Fruit fly (Drosophila melanogaster) whole organism, embryonic: ENCODE data around the gene CG31288.

ENCODE experiments used
- Ada2b ChIP-seq: fragments of 200-800 bp; sonication (Bioruptor generic); IDR thresholded peaks from 2 replicates; pipeline ENCODE4 v1.3.6; 2022; ENCODE audit warnings: missing biosample characterization, missing genetic modification characterization
- Aef1 ChIP-seq: fragments of 200-800 bp; sonication (Bioruptor generic); IDR thresholded peaks from 3 replicates; pipeline ENCODE4 v1.3.6; 2022; ENCODE audit warnings: missing biosample characterization, missing genetic modification characterization
- Asciz ChIP-seq: fragments of 200-800 bp; sonication (Bioruptor generic); optimal IDR thresholded peaks from 2 replicates; lab custom pipeline; 2017; ENCODE audit warnings: missing biosample characterization, mild to moderate bottlenecking, missing genetic modification characterization, missing genetic modification reagents
- Bgb ChIP-seq: fragments of 200-800 bp; sonication (Bioruptor generic); IDR thresholded peaks from 2 replicates; pipeline ENCODE4 v1.3.6; 2022; ENCODE audit warnings: missing biosample characterization, missing genetic modification characterization; ENCODE audit not compliant: partially characterized antibody
- CG10267 ChIP-seq: fragments of 200-800 bp; sonication (Bioruptor generic); optimal IDR thresholded peaks from 2 replicates; lab custom pipeline; 2018; ENCODE audit warnings: missing biosample characterization, mild to moderate bottlenecking, missing genetic modification characterization, moderate library complexity
- CG10431 ChIP-seq: fragments of 200-800 bp; sonication (Bioruptor generic); optimal IDR thresholded peaks from 3 replicates; lab custom pipeline; 2018; ENCODE audit warnings: missing biosample characterization, mild to moderate bottlenecking, missing genetic modification characterization
- CG11085 ChIP-seq: fragments of 200-800 bp; sonication (Bioruptor generic); IDR thresholded peaks from 2 replicates; pipeline ENCODE4 v1.3.6; 2022; ENCODE audit warnings: missing biosample characterization, missing genetic modification characterization
- CG11247 ChIP-seq: fragments of 200-800 bp; sonication (Bioruptor generic); IDR thresholded peaks from 2 replicates; pipeline ENCODE4 v1.3.6; 2022; ENCODE audit warnings: missing biosample characterization, missing genetic modification characterization
- CG11398 ChIP-seq: fragments of 200-800 bp; sonication (Bioruptor generic); optimal IDR thresholded peaks from 2 replicates; lab custom pipeline; 2016; ENCODE audit warnings: missing biosample characterization, missing genetic modification characterization
- CG11456 ChIP-seq: fragments of 200-800 bp; sonication (Bioruptor generic); IDR thresholded peaks from 3 replicates; pipeline ENCODE4 v1.3.6; 2022; ENCODE audit warnings: missing biosample characterization, missing genetic modification characterization
- CG11560 ChIP-seq: fragments of 200-800 bp; sonication (Bioruptor generic); IDR thresholded peaks from 3 replicates; pipeline ENCODE4 v1.3.6; 2022; ENCODE audit warnings: missing biosample characterization, missing genetic modification characterization
- CG1233 ChIP-seq: fragments of 200-800 bp; sonication (Bioruptor generic); optimal IDR thresholded peaks from 4 replicates; lab custom pipeline; 2018; ENCODE audit warnings: missing biosample characterization, mild to moderate bottlenecking, missing genetic modification characterization
- CG15269 ChIP-seq: fragments of 200-800 bp; sonication (Bioruptor generic); optimal IDR thresholded peaks from 2 replicates; lab custom pipeline; 2018; ENCODE audit warnings: missing biosample characterization, mild to moderate bottlenecking, missing genetic modification characterization, moderate library complexity
- CG1603 ChIP-seq: fragments of 200-800 bp; sonication (Bioruptor generic); optimal IDR thresholded peaks from 2 replicates; lab custom pipeline; 2019; ENCODE audit warnings: missing biosample characterization, mild to moderate bottlenecking, missing genetic modification characterization, moderate library complexity
- CG1647 ChIP-seq: fragments of 200-800 bp; sonication (Bioruptor generic); optimal IDR thresholded peaks from 3 replicates; lab custom pipeline; 2016; ENCODE audit warnings: missing biosample characterization, missing genetic modification characterization
- CG17802 ChIP-seq: fragments of 200-800 bp; sonication (Bioruptor generic); optimal IDR thresholded peaks from 2 replicates; lab custom pipeline; 2018; ENCODE audit warnings: missing biosample characterization, mild to moderate bottlenecking, missing genetic modification characterization, moderate library complexity
- CG2116 ChIP-seq: fragments of 200-800 bp; sonication (Bioruptor generic); optimal IDR thresholded peaks from 3 replicates; lab custom pipeline; 2018; ENCODE audit warnings: missing biosample characterization, mild to moderate bottlenecking, missing genetic modification characterization
- CG3281 ChIP-seq: fragments of 200-800 bp; sonication (Bioruptor generic); optimal IDR thresholded peaks from 3 replicates; lab custom pipeline; 2017; ENCODE audit warnings: missing biosample characterization, mild to moderate bottlenecking, missing genetic modification characterization
- CG7556 ChIP-seq: fragments of 200-800 bp; sonication (Bioruptor generic); optimal IDR thresholded peaks from 2 replicates; lab custom pipeline; 2017; ENCODE audit warnings: missing biosample characterization, mild to moderate bottlenecking, missing genetic modification characterization
- CG7928 ChIP-seq: fragments of 200-800 bp; sonication (Bioruptor generic); optimal IDR thresholded peaks from 2 replicates; lab custom pipeline; 2017; ENCODE audit warnings: missing biosample characterization, mild to moderate bottlenecking, missing genetic modification characterization
- CG8281 ChIP-seq: fragments of 200-800 bp; sonication (Bioruptor generic); optimal IDR thresholded peaks from 2 replicates; lab custom pipeline; 2018; ENCODE audit warnings: missing biosample characterization, mild to moderate bottlenecking, missing genetic modification characterization, moderate library complexity
- CG8290 ChIP-seq, 3 experiments: fragments of 200-800 bp; sonication (Bioruptor generic); optimal IDR thresholded peaks; 2 replicates each; lab custom pipeline; 2016 to 2019; ENCODE audit warnings: missing biosample characterization in 3 of 3, missing genetic modification characterization in 3 of 3, mild to moderate bottlenecking in 2 of 3, moderate library complexity in 1 of 3
- CG8765 ChIP-seq: fragments of 200-800 bp; sonication (Bioruptor generic); IDR thresholded peaks from 2 replicates; pipeline ENCODE4 v1.3.6; 2022; ENCODE audit warnings: missing biosample characterization, missing genetic modification characterization
- D19B ChIP-seq: fragments of 200-800 bp; sonication (Bioruptor generic); optimal IDR thresholded peaks from 2 replicates; lab custom pipeline; 2017; ENCODE audit warnings: missing biosample characterization, mild to moderate bottlenecking, missing genetic modification characterization
- E2f2 ChIP-seq: fragments of 200-800 bp; sonication (Bioruptor generic); IDR thresholded peaks from 2 replicates; pipeline ENCODE4 v1.3.6; 2022; ENCODE audit warnings: missing biosample characterization, missing genetic modification characterization
- Hr39 ChIP-seq: fragments of >200 bp; optimal IDR thresholded peaks from 2 replicates; lab custom pipeline; 2017
- Mes4 ChIP-seq: fragments of 200-800 bp; sonication (Bioruptor generic); optimal IDR thresholded peaks from 2 replicates; lab custom pipeline; 2016; ENCODE audit warnings: missing biosample characterization, missing genetic modification characterization
- Nf-YB ChIP-seq: fragments of 200-800 bp; sonication (Bioruptor generic); optimal IDR thresholded peaks from 3 replicates; lab custom pipeline; 2019; ENCODE audit warnings: missing biosample characterization, mild to moderate bottlenecking, missing genetic modification characterization, moderate library complexity
- Sry-β ChIP-seq: fragments of 200-800 bp; sonication (Bioruptor generic); optimal IDR thresholded peaks from 2 replicates; lab custom pipeline; 2018; ENCODE audit warnings: missing biosample characterization, mild to moderate bottlenecking, missing genetic modification characterization, moderate library complexity
- Stat92E ChIP-seq, 3 experiments: fragments of >200 bp in 2 of 3; fragments of 200-800 bp in 1 of 3; sonication (Bioruptor generic) in 1 of 3; optimal IDR thresholded peaks; 2 replicates each; lab custom pipeline; 2017 to 2019; ENCODE audit warnings: missing biosample characterization in 3 of 3, missing genetic modification characterization in 3 of 3, mild to moderate bottlenecking in 1 of 3, moderate library complexity in 1 of 3
- Taf1 ChIP-seq: fragments of 200-800 bp; sonication (Bioruptor generic); IDR thresholded peaks from 2 replicates; pipeline ENCODE4 v1.3.6; 2022; ENCODE audit warnings: missing biosample characterization, missing genetic modification characterization
- ac ChIP-seq: fragments of 200-800 bp; sonication (Bioruptor generic); optimal IDR thresholded peaks from 3 replicates; lab custom pipeline; 2017; ENCODE audit warnings: missing biosample characterization, mild to moderate bottlenecking, missing genetic modification characterization
- ara ChIP-seq: fragments of 200-800 bp; sonication (Bioruptor generic); IDR thresholded peaks from 2 replicates; pipeline ENCODE4 v1.3.6; 2022; ENCODE audit warnings: missing biosample characterization, missing genetic modification characterization
- az2 ChIP-seq: fragments of 200-800 bp; sonication (Bioruptor generic); optimal IDR thresholded peaks from 3 replicates; lab custom pipeline; 2016; ENCODE audit warnings: missing biosample characterization, missing genetic modification characterization
- cato ChIP-seq: fragments of 200-800 bp; sonication (Bioruptor generic); optimal IDR thresholded peaks from 2 replicates; lab custom pipeline; 2016; ENCODE audit warnings: missing biosample characterization, missing genetic modification characterization, borderline replicate concordance
- caup ChIP-seq: fragments of 200-800 bp; sonication (Bioruptor generic); optimal IDR thresholded peaks from 3 replicates; lab custom pipeline; 2017; ENCODE audit warnings: missing biosample characterization, mild to moderate bottlenecking, missing genetic modification characterization, moderate library complexity; ENCODE audit not compliant: severe bottlenecking
- crp ChIP-seq, 2 experiments: fragments of 200-800 bp; sonication (Bioruptor generic); optimal IDR thresholded peaks; 2 replicates in 1 of 2; 3 replicates in 1 of 2; lab custom pipeline; 2017; ENCODE audit warnings: missing biosample characterization in 2 of 2, missing genetic modification characterization in 2 of 2, mild to moderate bottlenecking in 1 of 2, moderate library complexity in 1 of 2
- danr ChIP-seq: fragments of 200-800 bp; sonication (Bioruptor generic); IDR thresholded peaks from 2 replicates; pipeline ENCODE4 v1.3.6; 2022; ENCODE audit warnings: missing biosample characterization, missing genetic modification characterization
- eve ChIP-seq, 2 experiments: fragments of >200 bp; optimal IDR thresholded peaks; 2 replicates each; lab custom pipeline; 2017; ENCODE audit warnings: missing biosample characterization in 2 of 2, missing genetic modification characterization in 2 of 2
- gce ChIP-seq: fragments of 200-800 bp; sonication (Bioruptor generic); IDR thresholded peaks from 3 replicates; pipeline ENCODE4 v1.3.6; 2022; ENCODE audit warnings: missing biosample characterization, missing genetic modification characterization
- gfzf ChIP-seq: fragments of 200-800 bp; sonication (Bioruptor generic); optimal IDR thresholded peaks from 2 replicates; lab custom pipeline; 2016; ENCODE audit warnings: missing biosample characterization, mild to moderate bottlenecking, missing genetic modification characterization, moderate library complexity
- gsb-n ChIP-seq: fragments of 200-800 bp; sonication (Bioruptor generic); optimal IDR thresholded peaks from 3 replicates; lab custom pipeline; 2018; ENCODE audit warnings: missing biosample characterization, mild to moderate bottlenecking, missing genetic modification characterization
- gt ChIP-seq: fragments of 200-800 bp; sonication (Bioruptor generic); IDR thresholded peaks from 2 replicates; pipeline ENCODE4 v1.3.6; 2022; ENCODE audit warnings: missing biosample characterization, missing genetic modification characterization
- insv ChIP-seq, 2 experiments: fragments of 200-800 bp; sonication (Bioruptor generic); optimal IDR thresholded peaks; 3 replicates each; lab custom pipeline; 2016 to 2018; ENCODE audit warnings: missing biosample characterization in 2 of 2, missing genetic modification characterization in 2 of 2
- inv ChIP-seq: fragments of 200-800 bp; sonication (Bioruptor generic); IDR thresholded peaks from 2 replicates; pipeline ENCODE4 v1.3.6; 2022; ENCODE audit warnings: missing biosample characterization, missing genetic modification characterization; ENCODE audit not compliant: partially characterized antibody
- onecut ChIP-seq: fragments of 200-800 bp; sonication (Bioruptor generic); IDR thresholded peaks from 2 replicates; pipeline ENCODE4 v1.3.6; 2022; ENCODE audit warnings: missing biosample characterization, missing genetic modification characterization
- pum ChIP-seq: fragments of 200-800 bp; sonication (Bioruptor generic); optimal IDR thresholded peaks from 2 replicates; lab custom pipeline; 2016; ENCODE audit warnings: missing biosample characterization, missing genetic modification characterization
- shn ChIP-seq: fragments of 200-800 bp; sonication (Bioruptor generic); optimal IDR thresholded peaks from 3 replicates; lab custom pipeline; 2016; ENCODE audit warnings: missing biosample characterization, missing genetic modification characterization
- so ChIP-seq: fragments of 200-800 bp; sonication (Bioruptor generic); IDR thresholded peaks from 3 replicates; pipeline ENCODE4 v1.3.6; 2022; ENCODE audit warnings: missing biosample characterization, missing genetic modification characterization
- tio ChIP-seq: fragments of 200-800 bp; sonication (Bioruptor generic); optimal IDR thresholded peaks from 2 replicates; lab custom pipeline; 2017; ENCODE audit warnings: missing biosample characterization, missing genetic modification characterization, inconsistent platforms
- zfh2 ChIP-seq: fragments of 200-800 bp; sonication (Bioruptor generic); optimal IDR thresholded peaks from 2 replicates; lab custom pipeline; 2016; ENCODE audit warnings: missing biosample characterization, missing genetic modification characterization

CG31288 gene

DNA sequence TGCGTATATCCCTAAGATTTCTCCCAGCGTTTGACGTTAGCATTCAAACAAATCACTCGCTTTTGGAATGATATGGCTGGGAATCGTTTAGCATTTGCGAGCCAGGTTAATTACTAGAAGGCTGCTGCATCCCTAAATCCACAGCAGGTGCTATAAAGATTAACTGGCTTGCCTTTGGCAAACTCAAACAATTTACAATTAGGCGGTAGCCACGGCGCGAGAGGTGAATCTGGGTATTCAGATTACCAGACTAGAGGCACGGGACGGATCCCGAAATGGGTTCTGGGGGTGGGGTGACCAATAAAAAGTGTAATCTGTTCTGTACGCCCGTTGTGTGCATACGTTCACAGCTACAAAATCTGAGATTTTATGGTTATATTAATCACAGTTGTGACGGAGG lies 18.2 kb downstream of the CG31288 start, which contains the start of gene CG11892 (continued):
- no peak for TF ChIP-seq Bgb (GFP tag; lab: Robert Waterston, UW)
- TF ChIP-seq gfzf (GFP tag; lab: Kevin White, UChicago) = no peak
- no peak for TF ChIP-seq Sry-β (GFP tag; lab: Kevin White, UChicago)
- no peak; the same call in 1 of the 2 replicates for TF ChIP-seq onecut (GFP tag; lab: Robert Waterston, UW)
- TF ChIP-seq tio (GFP tag; lab: Kevin White, UChicago) = no peak
- TF ChIP-seq CG8281 (tag; lab: Kevin White, UChicago) = peak; percentile 19
- no peak for TF ChIP-seq shn (GFP tag; lab: Kevin White, UChicago)
- TF ChIP-seq Aef1 (GFP tag; lab: Robert Waterston, UW) = no peak
- TF ChIP-seq CG11085 (GFP tag; lab: Robert Waterston, UW) = no peak
- peak; percentile 60 for TF ChIP-seq CG15269 (tag; lab: Kevin White, UChicago)
- TF ChIP-seq insv (GFP tag; optimal IDR thresholded peaks at IDR 0.05; lab: Kevin White, UChicago) = no peak
- TF ChIP-seq CG3281 = peak; percentile 66
- no peak for TF ChIP-seq gce (GFP tag; lab: Robert Waterston, UW)
- TF ChIP-seq Taf1 (GFP tag; lab: Robert Waterston, UW) = no peak
- no peak for TF ChIP-seq Stat92E (GFP tag; optimal IDR thresholded peaks at IDR 0.05; lab: Kevin White, UChicago)
- TF ChIP-seq cato = no peak
- no peak for TF ChIP-seq CG1647
- TF ChIP-seq ac = no peak
- no peak for TF ChIP-seq gsb-n
- no peak for TF ChIP-seq E2f2 (GFP tag; lab: Robert Waterston, UW)
- TF ChIP-seq crp (GFP tag; optimal IDR thresholded peaks at IDR 0.05; lab: Kevin White, UChicago) = no peak
- no peak for TF ChIP-seq Hr39 (lab: Kevin White, UChicago)
- no peak for TF ChIP-seq so (GFP tag; lab: Robert Waterston, UW)
- TF ChIP-seq CG17802 (tag; lab: Kevin White, UChicago) = no peak
- TF ChIP-seq CG7928 (GFP tag; lab: Kevin White, UChicago) = peak; percentile 45
- TF ChIP-seq az2 = no peak
- TF ChIP-seq Mes4 = no peak
- TF ChIP-seq CG11560 = no peak
- no peak for TF ChIP-seq danr (GFP tag; lab: Robert Waterston, UW)
- TF ChIP-seq CG10267 (tag; lab: Kevin White, UChicago) = no peak
- TF ChIP-seq zfh2 (GFP tag; lab: Kevin White, UChicago) = no peak
- TF ChIP-seq Ada2b (GFP tag; lab: Robert Waterston, UW) = no peak
- TF ChIP-seq CG11398 (GFP tag; lab: Kevin White, UChicago) = no peak
- no peak for TF ChIP-seq Nf-YB
- TF ChIP-seq caup (GFP tag; lab: Kevin White, UChicago) = peak; percentile 58
- 0 out of 2 replicates have a peak, but pooled peaks have one; percentile 43 for TF ChIP-seq ara (GFP tag; lab: Robert Waterston, UW)
- peak; percentile 56 for TF ChIP-seq CG1603
- no peak for TF ChIP-seq CG11247 (GFP tag; lab: Robert Waterston, UW)
- TF ChIP-seq CG7556 (GFP tag; lab: Kevin White, UChicago) = no peak
- no peak for TF ChIP-seq CG10431 (GFP tag; lab: Kevin White, UChicago)
- TF ChIP-seq CG8290 (GFP tag; optimal IDR thresholded peaks at IDR 0.05; lab: Kevin White, UChicago) = no peak
- TF ChIP-seq CG8290 (tag; optimal IDR thresholded peaks at IDR 0.05; lab: Kevin White, UChicago) = peak in 1 of 2 experiments; percentile 93
- no peak for TF ChIP-seq CG8765 (GFP tag; lab: Robert Waterston, UW)
- no peak for TF ChIP-seq eve (GFP tag; optimal IDR thresholded peaks at IDR 0.05; lab: Kevin White, UChicago)
- TF ChIP-seq pum (GFP tag; lab: Kevin White, UChicago) = no peak
- TF ChIP-seq CG1233 (GFP tag; lab: Kevin White, UChicago) = no peak
- no peak for TF ChIP-seq CG2116
- TF ChIP-seq inv (GFP tag; lab: Robert Waterston, UW) = no peak
- TF ChIP-seq gt (GFP tag; lab: Robert Waterston, UW) = no peak
- no peak for TF ChIP-seq D19B
- no peak for TF ChIP-seq CG11456 (GFP tag; lab: Robert Waterston, UW)
- TF ChIP-seq Asciz (GFP tag; lab: Kevin White, UChicago) = peak; percentile 42
